Worm (Caenorhabditis elegans) whole organism, midembryonic: ENCODE results near the gene C33D9.3.

ENCODE experiments used
- T22C8.4 ChIP-seq: fragments of 200-800 bp; sonication (Bioruptor generic); IDR thresholded peaks from 2 replicates; pipeline ENCODE4 v1.3.6; 2022; ENCODE audit warnings: missing genetic modification characterization, missing compliant biosample characterization
- cog-1 ChIP-seq: sonication (generic microtip); optimal IDR thresholded peaks from 2 replicates; lab custom pipeline; 2016; ENCODE audit warnings: missing genetic modification characterization, missing compliant biosample characterization
- klf-2 ChIP-seq: fragments of 200-800 bp; sonication (Bioruptor generic); conservative IDR thresholded peaks from 2 replicates; pipeline ENCODE4 v1.3.6; 2022; ENCODE audit warnings: missing genetic modification reagents, missing genetic modification characterization, missing compliant biosample characterization
- tab-1 ChIP-seq: fragments of 200-800 bp; sonication (Bioruptor generic); IDR thresholded peaks from 2 replicates; pipeline ENCODE4 v1.3.6; 2022; ENCODE audit warnings: missing genetic modification characterization, missing compliant biosample characterization
- ztf-23 ChIP-seq: fragments of 200-800 bp; sonication (Bioruptor generic); IDR thresholded peaks from 2 replicates; pipeline ENCODE4 v1.3.6; 2022; ENCODE audit warnings: missing genetic modification reagents, missing genetic modification characterization, missing compliant biosample characterization

DNA sequence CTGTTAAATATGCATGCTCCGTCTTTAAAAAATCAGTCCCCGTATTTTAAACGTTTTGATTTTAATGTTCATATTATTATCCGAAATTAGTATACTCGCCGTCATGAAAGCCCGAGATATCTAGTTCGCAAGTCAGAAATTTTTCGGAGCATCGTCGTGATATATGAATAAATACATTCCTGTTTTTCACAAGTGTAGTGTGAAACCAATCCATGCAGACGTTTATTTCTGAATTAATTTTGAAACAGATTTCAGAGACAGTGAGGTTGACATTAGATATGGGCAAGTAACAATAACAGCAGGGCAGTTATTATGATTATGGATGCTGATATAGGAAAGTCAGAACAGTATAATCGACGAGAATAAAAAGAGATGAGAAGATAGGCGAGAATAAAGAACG is 40.2 kb downstream of the C33D9.3 start:
- TF ChIP-seq ztf-23 (GFP tag; lab: Robert Waterston, UW) = no peak
- TF ChIP-seq tab-1 (GFP tag; lab: Robert Waterston, UW) = no peak
- no peak for TF ChIP-seq T22C8.4 (GFP tag; lab: Robert Waterston, UW)
- TF ChIP-seq klf-2 (GFP tag; lab: Robert Waterston, UW) = no peak
- no peak for TF ChIP-seq cog-1 (tag; lab: Kevin White, UChicago)
